Worm (Caenorhabditis elegans): ENCODE results near the gene C34B4.3.

DNA sequence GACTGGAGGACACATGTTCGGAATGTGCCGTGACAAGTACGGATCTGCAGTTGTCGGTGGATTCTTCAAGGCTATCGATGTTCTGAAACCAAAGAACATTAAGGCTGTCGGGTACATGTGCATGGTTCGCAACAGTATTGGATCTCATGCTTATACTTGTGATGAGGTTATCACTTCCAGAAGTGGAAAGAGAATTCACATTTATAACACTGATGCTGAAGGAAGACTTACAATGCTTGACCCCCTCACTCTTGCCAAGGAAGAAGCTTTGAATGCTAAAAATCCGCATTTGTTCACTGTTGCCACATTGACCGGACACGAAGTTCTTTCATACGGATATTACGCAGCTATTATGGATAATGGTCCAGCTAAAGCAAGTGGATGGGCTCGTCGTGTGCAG lies 25.9 kb downstream of the C34B4.3 start:
- no peak for TF ChIP-seq ceh-43 (GFP tag; optimal IDR thresholded peaks at IDR 0.05)
- no peak for TF ChIP-seq unc-62 (GFP tag; optimal IDR thresholded peaks at IDR 0.05)
- TF ChIP-seq lin-13 (tag; optimal IDR thresholded peaks at IDR 0.05) = no peak
